Fruit fly (Drosophila melanogaster): ENCODE measurements around the gene CG13117.

dm6 chr2L:9739685-9740084, 3.2 kb downstream of the CG13117 start:
- TF ChIP-seq Myc (optimal IDR thresholded peaks at IDR 0.05) (no peak), ttk (optimal IDR thresholded peaks at IDR 0.05) (no peak), Sin3A (optimal IDR thresholded peaks at IDR 0.05) (no peak)
